Worm (Caenorhabditis elegans) whole organism, young adult: ENCODE data around the gene srv-4.

Source experiments
- ZK185.1 ChIP-seq: sonication (generic microtip); optimal IDR thresholded peaks from 2 replicates; lab custom pipeline; 2016; ENCODE audit warnings: mild to moderate bottlenecking, missing genetic modification characterization, missing compliant biosample characterization; ENCODE audit not compliant: poor library complexity, severe bottlenecking
- ama-1 ChIP-seq, 3 experiments: fragments of 150-350 bp in 1 of 3; sonication (generic microtip) in 2 of 3; optimal IDR thresholded peaks; 2 replicates each; lab custom pipeline; 2014 to 2018; ENCODE audit warnings: missing biosample characterization in 2 of 3, missing genetic modification characterization in 2 of 3, missing genetic modification reagents in 2 of 3
- egl-44 ChIP-seq: fragments of 200-800 bp; sonication (Bioruptor generic); IDR thresholded peaks from 2 replicates; pipeline ENCODE4 v1.3.6; 2022; ENCODE audit warnings: missing genetic modification reagents, missing genetic modification characterization, missing compliant biosample characterization
- ekl-4 ChIP-seq: fragments of 200-800 bp; sonication (Bioruptor generic); IDR thresholded peaks from 2 replicates; pipeline ENCODE4 v1.3.6; 2022; ENCODE audit warnings: missing genetic modification reagents, missing genetic modification characterization, missing compliant biosample characterization
- him-1 ChIP-seq: sonication (generic microtip); optimal IDR thresholded peaks from 2 replicates; lab custom pipeline; 2016; ENCODE audit warnings: missing genotype, missing genetic modification reagents, missing genetic modification characterization, missing compliant biosample characterization
- nfya-1 ChIP-seq: sonication (generic microtip); optimal IDR thresholded peaks from 2 replicates; lab custom pipeline; 2017; ENCODE audit warnings: antibody characterized with exemption, missing compliant biosample characterization, missing genetic modification characterization, borderline replicate concordance; ENCODE audit not compliant: insufficient read depth
- rpc-1 ChIP-seq, 2 experiments: fragments of 150-350 bp in 1 of 2; sonication (generic microtip) in 1 of 2; optimal IDR thresholded peaks; 2 replicates each; lab custom pipeline; 2014 to 2018; ENCODE audit warnings: missing biosample characterization in 1 of 2, missing genetic modification characterization in 1 of 2, missing genetic modification reagents in 1 of 2, missing genotype in 1 of 2
- tbx-9 ChIP-seq: sonication (generic microtip); optimal IDR thresholded peaks from 2 replicates; lab custom pipeline; 2016; ENCODE audit warnings: borderline replicate concordance, missing genetic modification characterization, inconsistent platforms, missing compliant biosample characterization
- unc-130 ChIP-seq: sonication (generic microtip); optimal IDR thresholded peaks from 2 replicates; lab custom pipeline; 2016; ENCODE audit warnings: missing genetic modification reagents, missing genetic modification characterization, missing compliant biosample characterization

- TF ChIP-seq egl-44 (GFP tag; lab: Robert Waterston, UW) (no peak), ZK185.1 (tag; lab: Kevin White, UChicago) (no peak), ekl-4 (GFP tag; lab: Robert Waterston, UW) (no peak), ama-1 (optimal IDR thresholded peaks at IDR 0.05; lab: Kevin White, UChicago) (no peak), ama-1 (GFP tag; optimal IDR thresholded peaks at IDR 0.05; lab: Kevin White, UChicago) (no peak), rpc-1 (optimal IDR thresholded peaks at IDR 0.05; lab: Kevin White, UChicago) (no peak), rpc-1 (tag; optimal IDR thresholded peaks at IDR 0.05; lab: Kevin White, UChicago) (no peak), nfya-1 (tag; lab: Kevin White, UChicago) (no peak), tbx-9 (tag; lab: Kevin White, UChicago) (no peak), him-1 (tag; lab: Kevin White, UChicago) (no peak), unc-130 (GFP tag; lab: Kevin White, UChicago) (no peak)
Observed at ce11 chrIV:4284020-4284419, 4.2 kb downstream of the srv-4 start, which contains the start of gene F15E6.6.
